Worm (Caenorhabditis elegans): ENCODE measurements around the gene oig-5.

Gene oig-5

DNA sequence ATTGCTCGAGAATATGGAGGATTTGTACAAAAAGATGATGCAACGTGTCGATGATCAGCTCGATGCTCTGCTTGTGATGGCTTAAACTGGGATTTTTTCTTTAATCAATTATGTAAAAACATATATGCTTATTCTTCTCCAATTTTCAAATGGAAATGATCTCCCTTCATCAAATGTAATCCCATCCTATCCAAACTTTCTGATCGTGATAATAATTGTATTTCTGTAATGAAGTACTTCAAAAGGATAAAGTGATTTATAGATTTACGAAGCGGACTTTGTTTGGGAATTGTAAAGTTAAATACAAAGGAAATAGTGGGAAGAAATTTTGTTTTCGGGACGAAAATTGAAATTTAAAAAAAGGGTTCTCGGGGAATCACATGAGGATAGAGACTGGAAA, 16.4 kb upstream of the oig-5 start (continued):
- TF ChIP-seq F37B4.10 (GFP tag; IDR thresholded peaks at IDR 0.05), result no peak
- TF ChIP-seq ZK185.1 (tag; optimal IDR thresholded peaks at IDR 0.05; ENCODE audit: poor library complexity, severe bottlenecking), result peak; percentile 1
- peak; percentile 38 for TF ChIP-seq tlf-1 (GFP tag; optimal IDR thresholded peaks at IDR 0.05)
- peak; percentile 73 for TF ChIP-seq him-1 (tag; optimal IDR thresholded peaks at IDR 0.05)
- peak in 1 of 2 experiments; percentile 32 for TF ChIP-seq rec-8 (tag; optimal IDR thresholded peaks at IDR 0.05)
- peak; percentile 0 for TF ChIP-seq lsl-1 (GFP tag; optimal IDR thresholded peaks at IDR 0.05)
- peak; percentile 61 for TF ChIP-seq snpc-1.3 (tag; optimal IDR thresholded peaks at IDR 0.05; ENCODE audit: insufficient read depth)

- TF ChIP-seq snpc-1.1 (tag; optimal IDR thresholded peaks at IDR 0.05; ENCODE audit: insufficient read depth) (peak; percentile 9), efl-1 (GFP tag; optimal IDR thresholded peaks at IDR 0.05) (peak; percentile 43), zim-3 (tag; optimal IDR thresholded peaks at IDR 0.05) (no peak), ztf-18 (tag; optimal IDR thresholded peaks at IDR 0.05) (peak; percentile 13), snpc-1.3 (tag; optimal IDR thresholded peaks at IDR 0.05; ENCODE audit: insufficient read depth) (peak; percentile 4), unc-130 (GFP tag; optimal IDR thresholded peaks at IDR 0.05) (no peak), madf-6 (GFP tag; IDR thresholded peaks at IDR 0.05) (peak; percentile 36; the same call in 1 of the 2 replicates), dpl-1 (GFP tag; optimal IDR thresholded peaks at IDR 0.05) (peak; percentile 20), snpc-4 (GFP tag; optimal IDR thresholded peaks at IDR 0.05) (no peak), snpc-4 (tag; optimal IDR thresholded peaks at IDR 0.05) (peak in 1 of 4 experiments; percentile 72), attf-6 (GFP tag; IDR thresholded peaks at IDR 0.05) (peak; percentile 65; the same call in 1 of the 2 replicates)
Measured at ce11 chrIV:14792602-14793232, 14.3 kb upstream of the oig-5 start, which contains the start of gene gdi-1. gdi-1 (minus strand) TSS chrIV:14792887.

ce11 chrIV:14793900-14794624, 12.9 kb upstream of the oig-5 start:
- TF ChIP-seq lsl-1 (GFP tag; optimal IDR thresholded peaks at IDR 0.05), result no peak
- TF ChIP-seq akir-1 (GFP tag; optimal IDR thresholded peaks at IDR 0.05), result no peak
- TF ChIP-seq lir-1 (GFP tag; conservative IDR thresholded peaks at IDR 0.05), result peak; percentile 39; the same call in 1 of the 2 replicates
- TF ChIP-seq pbrm-1 (GFP tag; IDR thresholded peaks at IDR 0.05), result 0 out of 2 replicates have a peak, but pooled peaks have one; percentile 6
- no peak for TF ChIP-seq lag-1 (GFP tag; IDR thresholded peaks at IDR 0.05)
- TF ChIP-seq attf-3 (GFP tag; conservative IDR thresholded peaks at IDR 0.05), result 0 out of 2 replicates have a peak, but pooled peaks have one; percentile 23
- TF ChIP-seq chd-7 (tag; optimal IDR thresholded peaks at IDR 0.05), result no peak
- TF ChIP-seq K12H6.12 (tag; optimal IDR thresholded peaks at IDR 0.05), result peak; percentile 66
- TF ChIP-seq lin-40 (tag; optimal IDR thresholded peaks at IDR 0.05), result peak; percentile 45
- TF ChIP-seq dox-1 (GFP tag; IDR thresholded peaks at IDR 0.05), result no peak
- TF ChIP-seq aptf-3 (GFP tag; IDR thresholded peaks at IDR 0.05), result no peak
- TF ChIP-seq nhr-90 (tag; optimal IDR thresholded peaks at IDR 0.05), result peak; percentile 38
- no peak for TF ChIP-seq lin-54 (GFP tag; optimal IDR thresholded peaks at IDR 0.05)
- no peak for TF ChIP-seq lin-26 (GFP tag; IDR thresholded peaks at IDR 0.05)
- no peak for TF ChIP-seq B0019.2 (GFP tag; conservative IDR thresholded peaks at IDR 0.05)
- no peak for TF ChIP-seq nfya-1 (tag; optimal IDR thresholded peaks at IDR 0.05; ENCODE audit: borderline replicate concordance, insufficient read depth)
- TF ChIP-seq nfya-2 (GFP tag; IDR thresholded peaks at IDR 0.05), result no peak
- TF ChIP-seq cebp-1 (GFP tag; IDR thresholded peaks at IDR 0.05), result no peak
- no peak for TF ChIP-seq cebp-1 (tag; optimal IDR thresholded peaks at IDR 0.05)
- no peak for TF ChIP-seq xnd-1 (tag; optimal IDR thresholded peaks at IDR 0.05)
- TF ChIP-seq egrh-3 (GFP tag; IDR thresholded peaks at IDR 0.05), result 0 out of 2 replicates have a peak, but pooled peaks have one; percentile 10
- TF ChIP-seq efl-1 (GFP tag; optimal IDR thresholded peaks at IDR 0.05), result no peak
- 0 out of 2 replicates have a peak, but pooled peaks have one; percentile 30 for TF ChIP-seq nfyb-1 (GFP tag; IDR thresholded peaks at IDR 0.05)
- no peak for TF ChIP-seq hmg-20 (GFP tag; IDR thresholded peaks at IDR 0.05)
- TF ChIP-seq F57A8.1 (GFP tag; optimal IDR thresholded peaks at IDR 0.05), result no peak
- no peak for TF ChIP-seq hrde-1 (tag; optimal IDR thresholded peaks at IDR 0.05; ENCODE audit: borderline replicate concordance)
- no peak for TF ChIP-seq ekl-4 (GFP tag; IDR thresholded peaks at IDR 0.05)
